Worm (Caenorhabditis elegans): Measurements from ENCODE around the gene lact-5.

lact-5 gene

DNA sequence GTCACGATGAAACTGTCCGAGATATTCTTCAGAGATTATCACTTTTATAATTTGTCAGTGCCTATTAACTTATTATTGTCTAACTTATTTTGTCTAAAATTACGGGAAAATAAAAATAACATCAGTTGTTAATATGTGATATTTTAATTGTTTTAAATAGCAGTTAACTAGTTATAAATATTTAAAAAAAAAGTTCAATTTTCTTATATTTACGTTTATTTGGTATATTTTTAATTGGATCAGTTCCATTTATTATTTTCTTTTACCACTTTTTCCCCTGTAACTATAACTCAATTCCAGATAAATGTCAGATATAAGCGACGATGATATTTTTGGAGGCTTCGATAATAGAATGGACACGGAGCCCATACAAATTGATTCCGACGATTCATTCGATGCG lies 26.1 kb downstream of the lact-5 start, which contains the start of gene C33F10.4:
C33F10.4 (plus strand) TSS at position 301 of the 400 bp plus-strand sequence.
- TF ChIP-seq ceh-36 (tag; optimal IDR thresholded peaks at IDR 0.05), result no peak
- TF ChIP-seq B0310.2 (tag; optimal IDR thresholded peaks at IDR 0.05), result no peak
- TF ChIP-seq sea-1 (GFP tag; conservative IDR thresholded peaks at IDR 0.05), result no peak
- no peak for TF ChIP-seq ama-1 (optimal IDR thresholded peaks at IDR 0.05)
- TF ChIP-seq hmg-4 (GFP tag; optimal IDR thresholded peaks at IDR 0.05), result no peak
- TF ChIP-seq tra-4 (tag; optimal IDR thresholded peaks at IDR 0.05), result no peak
- no peak for TF ChIP-seq scrt-1 (GFP tag; IDR thresholded peaks at IDR 0.05)
- no peak for TF ChIP-seq tbx-37 (GFP tag; conservative IDR thresholded peaks at IDR 0.05)

DNA sequence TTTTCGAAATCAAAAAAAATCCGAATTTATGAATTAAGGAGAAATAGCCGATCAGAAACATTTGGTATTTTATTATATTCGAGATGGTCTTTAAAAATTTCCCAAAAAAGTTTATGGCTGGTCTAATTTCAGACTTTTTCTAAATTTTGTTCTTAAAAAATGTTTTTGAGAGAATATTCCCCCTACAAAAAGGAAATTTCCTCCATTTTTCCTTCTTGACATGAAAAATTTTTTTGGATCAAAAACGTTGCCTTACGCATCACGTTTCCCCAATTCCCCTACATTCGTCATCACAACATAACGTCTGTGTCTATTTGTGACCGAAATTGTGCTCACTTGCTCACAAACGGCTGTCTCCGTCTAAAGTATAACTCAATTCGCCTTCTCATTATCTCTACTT lies 28.2 kb downstream of the lact-5 start:
- no peak for TF ChIP-seq aly-1 (tag; optimal IDR thresholded peaks at IDR 0.05)
- TF ChIP-seq ceh-36 (tag; optimal IDR thresholded peaks at IDR 0.05), result no peak

DNA sequence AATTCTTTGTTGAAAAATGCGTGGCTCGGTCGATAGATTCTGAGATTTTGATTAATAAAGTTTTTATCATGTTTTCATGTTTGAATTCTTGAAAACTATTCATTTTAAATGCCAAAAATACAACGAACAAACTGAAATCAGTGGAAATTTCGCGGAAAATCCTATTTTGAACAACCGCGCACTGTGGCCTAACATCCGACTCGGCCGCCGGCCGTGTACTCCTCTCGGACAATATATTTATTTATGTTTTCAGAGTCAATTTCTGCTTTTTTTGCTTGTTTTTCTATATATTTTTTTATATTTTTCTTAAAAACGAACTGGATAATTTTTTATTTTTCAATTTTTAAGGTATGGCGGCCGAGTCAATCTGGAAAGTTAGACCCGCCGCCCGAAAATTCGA lies 30.3 kb downstream of the lact-5 start, which contains the start of gene F26G1.1:
F26G1.1 (plus strand) TSS at position 347 of the 400 bp plus-strand sequence.
- TF ChIP-seq F13C5.2 (tag; optimal IDR thresholded peaks at IDR 0.05), result peak; percentile 24
- TF ChIP-seq tbx-37 (GFP tag; conservative IDR thresholded peaks at IDR 0.05), result peak; percentile 78
- no peak for TF ChIP-seq ceh-36 (tag; optimal IDR thresholded peaks at IDR 0.05)
- TF ChIP-seq tra-4 (tag; optimal IDR thresholded peaks at IDR 0.05), result no peak
- no peak for TF ChIP-seq scrt-1 (GFP tag; IDR thresholded peaks at IDR 0.05)
- TF ChIP-seq ceh-13 (GFP tag; optimal IDR thresholded peaks at IDR 0.05), result no peak
- TF ChIP-seq sea-1 (GFP tag; conservative IDR thresholded peaks at IDR 0.05), result no peak
- TF ChIP-seq hmg-4 (GFP tag; optimal IDR thresholded peaks at IDR 0.05), result peak; percentile 59
- no peak for TF ChIP-seq B0310.2 (tag; optimal IDR thresholded peaks at IDR 0.05)

DNA sequence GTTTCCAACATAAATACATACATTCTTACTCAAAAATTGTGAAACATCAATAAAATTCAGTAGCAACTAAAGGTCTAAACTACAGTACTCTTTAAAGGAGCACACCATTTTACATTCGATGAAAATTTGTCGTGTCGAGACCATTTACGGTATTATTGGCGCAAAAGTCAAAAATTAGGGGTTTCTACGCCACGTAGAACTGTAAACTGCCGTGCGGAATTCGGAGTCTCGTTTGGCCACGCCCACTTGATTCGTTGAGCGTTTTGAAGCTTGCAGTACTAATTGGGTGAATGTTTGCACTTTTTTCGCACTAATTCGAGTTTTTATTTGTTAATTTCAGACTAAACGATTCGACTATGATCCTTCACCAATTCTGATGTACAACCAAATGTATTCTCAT lies 30.9 kb downstream of the lact-5 start:
- no peak for TF ChIP-seq flt-1 (GFP tag; IDR thresholded peaks at IDR 0.05)
- no peak for TF ChIP-seq scrt-1 (GFP tag; IDR thresholded peaks at IDR 0.05)
- TF ChIP-seq hmg-4 (GFP tag; optimal IDR thresholded peaks at IDR 0.05), result no peak
- no peak for TF ChIP-seq F13C5.2 (tag; optimal IDR thresholded peaks at IDR 0.05)

DNA sequence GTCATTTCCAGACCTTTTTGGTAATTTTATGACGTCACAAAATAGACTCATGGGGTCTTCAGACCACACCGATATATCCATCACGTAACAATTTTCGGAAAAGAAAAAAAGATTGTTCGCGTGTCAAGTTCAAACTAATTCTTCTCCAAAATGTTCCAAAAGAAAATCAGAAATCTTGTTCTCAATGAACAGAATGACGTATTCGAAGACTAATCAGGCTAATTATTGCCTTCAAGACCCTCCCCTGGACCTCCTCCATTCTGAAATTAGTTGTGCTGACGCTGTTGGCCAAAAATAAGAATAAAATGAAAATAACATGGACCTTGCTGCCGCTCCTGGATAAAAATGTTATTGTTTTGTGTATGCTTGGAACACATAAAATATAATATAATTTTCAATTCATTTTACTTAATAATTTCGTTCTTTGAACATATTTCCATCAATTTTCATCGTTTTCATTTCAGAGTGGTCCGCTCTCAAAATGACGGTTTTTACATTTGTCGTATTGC lies 31.6 kb downstream of the lact-5 start, which contains the start of gene F26G1.15:
F26G1.15 (plus strand) TSS at position 459 of the 509 bp plus-strand sequence.
- TF ChIP-seq ama-1 (optimal IDR thresholded peaks at IDR 0.05) (no peak), tbx-11 (GFP tag; IDR thresholded peaks at IDR 0.05) (no peak), tbx-37 (GFP tag; conservative IDR thresholded peaks at IDR 0.05) (no peak), F13C5.2 (tag; optimal IDR thresholded peaks at IDR 0.05) (no peak), tra-4 (tag; optimal IDR thresholded peaks at IDR 0.05) (no peak), hmbx-1 (tag; optimal IDR thresholded peaks at IDR 0.05) (no peak), aly-1 (tag; optimal IDR thresholded peaks at IDR 0.05) (no peak), hmg-4 (GFP tag; optimal IDR thresholded peaks at IDR 0.05) (no peak), B0310.2 (tag; optimal IDR thresholded peaks at IDR 0.05) (no peak), pes-1 (GFP tag; IDR thresholded peaks at IDR 0.05) (no peak), ceh-36 (tag; optimal IDR thresholded peaks at IDR 0.05) (no peak), ceh-13 (GFP tag; optimal IDR thresholded peaks at IDR 0.05) (no peak), flt-1 (GFP tag; IDR thresholded peaks at IDR 0.05) (no peak), scrt-1 (GFP tag; IDR thresholded peaks at IDR 0.05) (no peak)

DNA sequence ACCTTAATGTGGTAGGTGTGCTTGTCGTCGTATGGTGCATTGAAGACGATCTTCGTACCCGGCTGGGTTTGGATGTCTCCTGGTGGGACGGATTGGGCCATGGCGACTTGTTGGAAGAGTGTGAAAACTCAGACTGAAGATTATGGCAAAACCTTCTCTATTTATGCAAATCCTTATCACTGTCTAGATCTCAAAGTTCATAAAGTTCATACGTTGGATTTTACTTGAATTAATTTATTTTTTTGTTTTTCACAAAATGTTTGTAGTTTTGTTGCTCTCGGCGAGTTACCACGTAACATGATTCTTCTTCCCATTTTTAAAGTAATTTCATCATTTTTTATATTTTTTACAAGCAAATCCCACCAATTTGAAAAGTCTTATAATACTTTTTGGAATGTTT lies 35.4 kb downstream of the lact-5 start, which contains the start of gene msp-3:
msp-3 (minus strand) TSS at position 101 of the 400 bp plus-strand sequence.
- TF ChIP-seq sea-1 (GFP tag; conservative IDR thresholded peaks at IDR 0.05) (no peak), flt-1 (GFP tag; IDR thresholded peaks at IDR 0.05) (no peak), ceh-13 (GFP tag; optimal IDR thresholded peaks at IDR 0.05) (no peak), tbx-11 (GFP tag; IDR thresholded peaks at IDR 0.05) (no peak), ets-7 (tag; optimal IDR thresholded peaks at IDR 0.05) (no peak), aly-1 (tag; optimal IDR thresholded peaks at IDR 0.05) (no peak), hmbx-1 (tag; optimal IDR thresholded peaks at IDR 0.05) (no peak), tra-4 (tag; optimal IDR thresholded peaks at IDR 0.05) (no peak), hmg-4 (GFP tag; optimal IDR thresholded peaks at IDR 0.05) (no peak), hnd-1 (tag; optimal IDR thresholded peaks at IDR 0.05) (no peak), F13C5.2 (tag; optimal IDR thresholded peaks at IDR 0.05) (no peak), tbx-37 (GFP tag; conservative IDR thresholded peaks at IDR 0.05) (no peak), pes-1 (GFP tag; IDR thresholded peaks at IDR 0.05) (no peak), scrt-1 (GFP tag; IDR thresholded peaks at IDR 0.05) (no peak), ceh-36 (tag; optimal IDR thresholded peaks at IDR 0.05) (no peak), ama-1 (optimal IDR thresholded peaks at IDR 0.05) (no peak), B0310.2 (tag; optimal IDR thresholded peaks at IDR 0.05) (no peak)

DNA sequence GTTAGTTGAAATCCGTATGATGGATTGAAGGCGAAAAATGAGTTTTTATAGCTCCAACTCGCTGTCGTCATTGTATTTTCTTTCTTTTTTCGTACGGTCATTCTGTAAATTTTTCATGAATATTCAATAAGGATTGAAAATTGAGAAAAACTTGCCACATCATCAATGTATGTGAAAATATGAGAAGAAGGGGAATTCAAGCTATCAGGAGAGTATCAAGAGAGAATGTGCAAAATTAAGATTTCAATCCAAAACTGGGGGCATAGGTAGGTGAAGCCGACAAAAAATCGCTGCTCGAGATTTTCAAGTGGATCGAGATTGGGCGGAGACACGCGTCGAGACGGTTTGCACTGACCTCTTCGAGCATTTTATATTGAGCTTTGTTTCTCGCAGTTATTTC lies 37.1 kb downstream of the lact-5 start, which contains the start of gene nep-12:
nep-12 (minus strand) TSS at position 101 of the 400 bp plus-strand sequence.
- TF ChIP-seq ama-1 (optimal IDR thresholded peaks at IDR 0.05) (no peak), ceh-13 (GFP tag; optimal IDR thresholded peaks at IDR 0.05) (no peak), tra-4 (tag; optimal IDR thresholded peaks at IDR 0.05) (no peak), tbx-37 (GFP tag; conservative IDR thresholded peaks at IDR 0.05) (no peak), ceh-36 (tag; optimal IDR thresholded peaks at IDR 0.05) (no peak), pes-1 (GFP tag; IDR thresholded peaks at IDR 0.05) (no peak), hmg-4 (GFP tag; optimal IDR thresholded peaks at IDR 0.05) (no peak), flt-1 (GFP tag; IDR thresholded peaks at IDR 0.05) (no peak), B0310.2 (tag; optimal IDR thresholded peaks at IDR 0.05) (no peak), aly-1 (tag; optimal IDR thresholded peaks at IDR 0.05) (no peak), F13C5.2 (tag; optimal IDR thresholded peaks at IDR 0.05) (no peak), hnd-1 (tag; optimal IDR thresholded peaks at IDR 0.05) (no peak), ets-7 (tag; optimal IDR thresholded peaks at IDR 0.05) (no peak)

DNA sequence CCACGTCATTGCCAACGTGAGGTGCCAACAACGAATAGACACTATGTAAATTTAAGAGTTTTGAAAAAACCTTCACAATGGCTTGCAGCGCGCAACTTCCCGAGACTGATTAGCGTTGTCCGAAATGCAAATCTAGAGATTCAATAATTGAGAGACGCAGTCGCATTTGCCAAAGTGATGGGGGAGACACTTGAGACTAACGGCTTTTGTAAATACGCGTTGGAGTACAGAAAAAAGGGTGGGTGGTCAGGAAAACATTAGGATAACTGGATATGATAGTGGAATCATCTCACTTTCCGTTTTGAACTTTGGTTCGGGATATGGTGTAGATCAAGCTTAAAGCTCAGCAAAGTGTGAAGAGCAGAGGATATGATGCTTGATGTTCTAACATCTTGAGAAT lies 41.8 kb downstream of the lact-5 start:
- no peak for TF ChIP-seq scrt-1 (GFP tag; IDR thresholded peaks at IDR 0.05)
- no peak for TF ChIP-seq pes-1 (GFP tag; IDR thresholded peaks at IDR 0.05)
- TF ChIP-seq hnd-1 (tag; optimal IDR thresholded peaks at IDR 0.05), result no peak
- TF ChIP-seq tbx-11 (GFP tag; IDR thresholded peaks at IDR 0.05), result no peak
- TF ChIP-seq ets-7 (tag; optimal IDR thresholded peaks at IDR 0.05), result no peak
- no peak for TF ChIP-seq ama-1 (optimal IDR thresholded peaks at IDR 0.05)
